Fruit fly (Drosophila melanogaster) whole organism, embryonic: Measurements from ENCODE around the gene CG42397.

Experiments
- Atf6 ChIP-seq: fragments of 200-800 bp; sonication (Bioruptor generic); IDR thresholded peaks from 2 replicates; pipeline ENCODE4 v1.3.6; 2022; ENCODE audit warnings: missing biosample characterization, missing genetic modification characterization
- CG10462 ChIP-seq: fragments of 200-800 bp; sonication (Bioruptor generic); optimal IDR thresholded peaks from 2 replicates; lab custom pipeline; 2016; ENCODE audit warnings: missing biosample characterization, missing genetic modification characterization
- CG12104 ChIP-seq: fragments of 200-800 bp; sonication (Bioruptor generic); optimal IDR thresholded peaks from 3 replicates; lab custom pipeline; 2016; ENCODE audit warnings: missing biosample characterization, missing genetic modification characterization
- CG12299 ChIP-seq: fragments of 200-800 bp; sonication (Bioruptor generic); optimal IDR thresholded peaks from 2 replicates; lab custom pipeline; 2018; ENCODE audit warnings: missing biosample characterization, mild to moderate bottlenecking, missing genetic modification characterization
- CG12942 ChIP-seq: fragments of 200-800 bp; sonication (Bioruptor generic); optimal IDR thresholded peaks from 3 replicates; lab custom pipeline; 2016; ENCODE audit warnings: missing biosample characterization, missing genetic modification characterization
- CG14050 ChIP-seq: fragments of 200-800 bp; sonication (Bioruptor generic); IDR thresholded peaks from 3 replicates; pipeline ENCODE4 v1.3.6; 2022; ENCODE audit warnings: missing biosample characterization, missing genetic modification characterization
- CG14441 ChIP-seq: fragments of 200-800 bp; sonication (Bioruptor generic); IDR thresholded peaks from 2 replicates; pipeline ENCODE4 v1.3.6; 2022; ENCODE audit warnings: missing biosample characterization, missing genetic modification characterization
- CG15479 ChIP-seq: fragments of 200-800 bp; sonication (Bioruptor generic); optimal IDR thresholded peaks from 3 replicates; lab custom pipeline; 2019; ENCODE audit warnings: missing biosample characterization, mild to moderate bottlenecking, missing genetic modification characterization, moderate library complexity
- CG16813 ChIP-seq: fragments of 200-800 bp; sonication (Bioruptor generic); IDR thresholded peaks from 3 replicates; pipeline ENCODE4 v1.3.6; 2022; ENCODE audit warnings: missing biosample characterization, missing genetic modification characterization; ENCODE audit not compliant: partially characterized antibody
- CG2129 ChIP-seq: fragments of 200-800 bp; sonication (Bioruptor generic); IDR thresholded peaks from 2 replicates; pipeline ENCODE4 v1.3.6; 2022; ENCODE audit warnings: missing biosample characterization, missing genetic modification characterization; ENCODE audit not compliant: partially characterized antibody
- CG2678 ChIP-seq: fragments of 200-800 bp; sonication (Bioruptor generic); optimal IDR thresholded peaks from 3 replicates; lab custom pipeline; 2019; ENCODE audit warnings: missing biosample characterization, mild to moderate bottlenecking, missing genetic modification characterization, moderate library complexity
- CG3065 ChIP-seq: fragments of 200-800 bp; sonication (Bioruptor generic); optimal IDR thresholded peaks from 2 replicates; lab custom pipeline; 2016; ENCODE audit warnings: missing biosample characterization, missing genetic modification characterization
- CG6175 ChIP-seq: fragments of 200-800 bp; sonication (Bioruptor generic); IDR thresholded peaks from 3 replicates; pipeline ENCODE4 v1.3.6; 2022; ENCODE audit warnings: missing biosample characterization, missing genetic modification characterization
- CG6765 ChIP-seq: fragments of 200-800 bp; sonication (Bioruptor generic); optimal IDR thresholded peaks from 3 replicates; lab custom pipeline; 2017; ENCODE audit warnings: missing biosample characterization, mild to moderate bottlenecking, missing genetic modification characterization
- CG7963 ChIP-seq: fragments of 200-800 bp; sonication (Bioruptor generic); IDR thresholded peaks from 3 replicates; pipeline ENCODE4 v1.3.6; 2022; ENCODE audit warnings: missing biosample characterization, missing genetic modification characterization; ENCODE audit not compliant: partially characterized antibody
- CG9215 ChIP-seq: fragments of 200-800 bp; sonication (Bioruptor generic); IDR thresholded peaks from 2 replicates; pipeline ENCODE4 v1.3.6; 2022; ENCODE audit warnings: missing biosample characterization, missing genetic modification characterization
- CG9609 ChIP-seq: fragments of 200-800 bp; sonication (Bioruptor generic); optimal IDR thresholded peaks from 3 replicates; lab custom pipeline; 2016; ENCODE audit warnings: missing biosample characterization, missing genetic modification characterization
- CG9797 ChIP-seq: fragments of 200-800 bp; sonication (Bioruptor generic); optimal IDR thresholded peaks from 3 replicates; lab custom pipeline; 2018; ENCODE audit warnings: missing biosample characterization, mild to moderate bottlenecking, missing genetic modification characterization
- CG9876 ChIP-seq: fragments of 200-800 bp; sonication (Bioruptor generic); optimal IDR thresholded peaks from 2 replicates; lab custom pipeline; 2016; ENCODE audit warnings: missing biosample characterization, missing genetic modification characterization
- Chrac-16 ChIP-seq: fragments of 200-800 bp; sonication (Bioruptor generic); optimal IDR thresholded peaks from 3 replicates; lab custom pipeline; 2016; ENCODE audit warnings: missing biosample characterization, missing genetic modification characterization
- Dad ChIP-seq: fragments of 200-800 bp; sonication (Bioruptor generic); optimal IDR thresholded peaks from 3 replicates; lab custom pipeline; 2016; ENCODE audit warnings: missing biosample characterization, missing genetic modification characterization
- Elba2 ChIP-seq: fragments of 200-800 bp; sonication (Bioruptor generic); optimal IDR thresholded peaks from 3 replicates; lab custom pipeline; 2016; ENCODE audit warnings: missing biosample characterization, missing genetic modification characterization
- Ets65A ChIP-seq: fragments of 200-800 bp; sonication (Bioruptor generic); peaks from one replicate; lab custom pipeline; 2016; ENCODE audit warnings: missing biosample characterization, missing genetic modification characterization
- HLH54F ChIP-seq: fragments of 200-800 bp; sonication (Bioruptor generic); optimal IDR thresholded peaks from 3 replicates; lab custom pipeline; 2016; ENCODE audit warnings: missing biosample characterization, missing genetic modification characterization
- Lpt ChIP-seq: fragments of >200 bp; optimal IDR thresholded peaks from 2 replicates; lab custom pipeline; 2018; ENCODE audit warnings: missing biosample characterization, missing genetic modification characterization
- NC2β ChIP-seq: fragments of 200-800 bp; sonication (Bioruptor generic); optimal IDR thresholded peaks from 2 replicates; lab custom pipeline; 2016; ENCODE audit warnings: missing biosample characterization, missing genetic modification characterization
- Taf1 ChIP-seq: fragments of 200-800 bp; sonication (Bioruptor generic); IDR thresholded peaks from 2 replicates; pipeline ENCODE4 v1.3.6; 2022; ENCODE audit warnings: missing biosample characterization, missing genetic modification characterization
- Xrp1 ChIP-seq: fragments of 200-800 bp; sonication (Bioruptor generic); IDR thresholded peaks from 2 replicates; pipeline ENCODE4 v1.3.6; 2022; ENCODE audit warnings: missing biosample characterization, missing genetic modification characterization
- abd-A ChIP-seq: fragments of 200-800 bp; sonication (Bioruptor generic); optimal IDR thresholded peaks from 3 replicates; lab custom pipeline; 2019; ENCODE audit warnings: missing biosample characterization, mild to moderate bottlenecking, missing genetic modification characterization, moderate library complexity
- ato ChIP-seq: fragments of 200-800 bp; sonication (Bioruptor generic); IDR thresholded peaks from 2 replicates; pipeline ENCODE4 v1.3.6; 2022; ENCODE audit warnings: missing biosample characterization, missing genetic modification characterization; ENCODE audit not compliant: partially characterized antibody
- br ChIP-seq: fragments of >200 bp; optimal IDR thresholded peaks from 2 replicates; lab custom pipeline; 2017
- btn ChIP-seq: fragments of 200-800 bp; sonication (Bioruptor generic); optimal IDR thresholded peaks from 2 replicates; lab custom pipeline; 2016; ENCODE audit warnings: missing biosample characterization, missing genetic modification characterization
- disco-r ChIP-seq: fragments of 200-800 bp; sonication (Bioruptor generic); optimal IDR thresholded peaks from 2 replicates; lab custom pipeline; 2016; ENCODE audit warnings: missing biosample characterization, missing genetic modification characterization
- dpn ChIP-seq, 2 experiments: fragments of 200-800 bp; sonication (Bioruptor generic); optimal IDR thresholded peaks; 3 replicates each; lab custom pipeline; 2016; ENCODE audit warnings: missing biosample characterization in 2 of 2, missing genetic modification characterization in 2 of 2
- inv ChIP-seq: fragments of 200-800 bp; sonication (Bioruptor generic); IDR thresholded peaks from 2 replicates; pipeline ENCODE4 v1.3.6; 2022; ENCODE audit warnings: missing biosample characterization, missing genetic modification characterization; ENCODE audit not compliant: partially characterized antibody
- knrl ChIP-seq: fragments of 200-800 bp; sonication (Bioruptor generic); IDR thresholded peaks from 3 replicates; pipeline ENCODE4 v1.3.6; 2022; ENCODE audit warnings: missing biosample characterization, missing genetic modification characterization; ENCODE audit not compliant: partially characterized antibody
- nau ChIP-seq: fragments of 200-800 bp; sonication (Bioruptor generic); optimal IDR thresholded peaks from 3 replicates; lab custom pipeline; 2017; ENCODE audit warnings: missing biosample characterization, mild to moderate bottlenecking, missing genetic modification characterization, missing genetic modification reagents
- salm ChIP-seq: fragments of 200-800 bp; sonication (Bioruptor generic); optimal IDR thresholded peaks from 2 replicates; lab custom pipeline; 2018; ENCODE audit warnings: missing biosample characterization, mild to moderate bottlenecking, missing genetic modification characterization
- sd ChIP-seq: fragments of 200-800 bp; sonication (Bioruptor generic); optimal IDR thresholded peaks from 3 replicates; lab custom pipeline; 2018; ENCODE audit warnings: missing biosample characterization, mild to moderate bottlenecking, missing genetic modification characterization, moderate library complexity
- sob ChIP-seq: fragments of 200-800 bp; sonication (Bioruptor generic); IDR thresholded peaks from 2 replicates; pipeline ENCODE4 v1.3.6; 2022; ENCODE audit warnings: missing biosample characterization, missing genetic modification characterization
- usp ChIP-seq: fragments of >200 bp; optimal IDR thresholded peaks from 2 replicates; lab custom pipeline; 2017; ENCODE audit warnings: missing biosample characterization, missing genetic modification characterization
- vnd ChIP-seq: fragments of 200-800 bp; sonication (Bioruptor generic); IDR thresholded peaks from 3 replicates; pipeline ENCODE4 v1.3.6; 2022; ENCODE audit warnings: missing biosample characterization, missing genetic modification characterization; ENCODE audit not compliant: partially characterized antibody
- zen ChIP-seq: fragments of 200-800 bp; sonication (Bioruptor generic); optimal IDR thresholded peaks from 3 replicates; lab custom pipeline; 2018; ENCODE audit warnings: missing biosample characterization, mild to moderate bottlenecking, missing genetic modification characterization, moderate library complexity
- zen2 ChIP-seq: fragments of 200-800 bp; sonication (Bioruptor generic); IDR thresholded peaks from 3 replicates; pipeline ENCODE4 v1.3.6; 2022; ENCODE audit warnings: missing biosample characterization, missing genetic modification characterization; ENCODE audit not compliant: partially characterized antibody

Gene CG42397

DNA sequence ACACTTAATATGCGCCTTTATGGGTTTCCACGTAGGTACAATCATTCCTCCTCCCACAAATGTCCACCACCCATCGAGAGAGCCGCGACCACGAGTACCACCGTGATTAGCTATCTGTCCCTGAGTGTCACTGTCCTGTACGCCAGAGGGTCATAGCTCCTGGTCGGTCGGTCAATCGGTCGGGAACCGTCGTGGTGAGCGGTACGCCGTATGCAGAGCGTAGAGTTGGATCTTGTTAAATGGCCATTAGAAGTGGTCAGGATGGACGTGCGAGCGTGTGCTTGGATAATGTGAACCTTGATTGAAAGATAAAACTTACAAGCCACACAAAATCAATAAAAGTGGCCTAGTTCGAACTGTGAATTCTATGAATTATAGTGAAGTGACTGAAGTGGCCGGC is 11.0 kb upstream of the CG42397 start, which contains the start of gene CG6938:
Gene CG6938 (plus strand): TSS at position 301 of the 400 bp plus-strand sequence.
- TF ChIP-seq Ets65A (GFP tag; lab: Kevin White, UChicago), result peak; percentile 83
- TF ChIP-seq Taf1, result no peak
- TF ChIP-seq CG9215 (GFP tag; lab: Robert Waterston, UW), result no peak
- TF ChIP-seq CG2678, result no peak
- no peak for TF ChIP-seq nau (GFP tag; lab: Kevin White, UChicago)
- no peak for TF ChIP-seq br (lab: Kevin White, UChicago)
- no peak for TF ChIP-seq CG12104 (GFP tag; lab: Kevin White, UChicago)
- TF ChIP-seq inv (GFP tag; lab: Robert Waterston, UW), result no peak

DNA sequence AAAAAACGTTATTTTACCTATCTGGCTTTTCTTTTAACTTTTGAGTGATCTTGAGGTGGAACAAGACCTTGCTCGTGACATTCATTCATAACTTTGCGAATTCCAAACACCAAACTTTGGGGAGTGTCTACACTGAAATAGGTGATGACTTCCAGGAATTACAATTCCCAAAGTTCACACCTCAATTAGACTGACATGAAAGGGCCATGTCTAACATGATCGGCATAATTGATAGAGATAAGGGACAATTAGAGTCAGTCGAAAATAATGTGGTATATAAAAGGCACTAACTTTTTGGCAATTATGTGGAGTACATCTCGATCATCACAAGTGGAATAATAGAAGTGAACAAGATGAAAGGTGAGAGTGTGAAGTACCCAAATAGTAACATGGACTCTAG is 2.2 kb upstream of the CG42397 start, which contains the start of gene CG43896:
Gene CG43896 (plus strand): TSS at position 301 of the 400 bp plus-strand sequence.
- TF ChIP-seq CG3065 (no peak), CG7963 (GFP tag; lab: Robert Waterston, UW) (no peak), usp (GFP tag; lab: Kevin White, UChicago) (no peak), CG14050 (GFP tag; lab: Robert Waterston, UW) (no peak), Atf6 (GFP tag; lab: Robert Waterston, UW) (no peak), Elba2 (GFP tag; lab: Kevin White, UChicago) (no peak), sd (no peak), CG15479 (GFP tag; lab: Kevin White, UChicago) (no peak)
- TF ChIP-seq, all 482 proteins: peak for 0

DNA sequence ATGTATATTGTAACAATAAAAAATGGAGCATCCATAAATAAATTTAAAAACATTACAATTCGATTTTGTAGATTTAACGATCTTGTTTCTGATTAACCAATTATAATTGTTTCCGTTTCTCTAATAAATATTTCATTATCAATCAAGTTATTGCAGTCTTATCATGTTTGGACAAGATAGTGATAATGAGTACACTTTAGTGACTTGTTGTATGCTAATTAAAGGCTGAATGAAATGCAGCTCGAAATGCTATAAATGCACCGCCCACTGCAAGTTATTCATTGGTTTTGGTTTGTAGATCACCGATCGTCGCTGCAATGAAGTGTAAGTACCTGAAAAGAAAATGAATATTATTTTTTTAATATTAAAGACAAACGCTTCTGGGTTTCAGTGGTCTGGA is 1.0 kb upstream of the CG42397 start, which contains the start of gene CG14125:
Gene CG14125 (plus strand): TSS at position 301 of the 400 bp plus-strand sequence.
- no peak for TF ChIP-seq zen2
- no peak for TF ChIP-seq CG9876 (GFP tag; lab: Kevin White, UChicago)
- no peak for TF ChIP-seq NC2β (GFP tag; lab: Kevin White, UChicago)
- TF ChIP-seq Lpt (GFP tag; lab: Kevin White, UChicago), result no peak
- no peak for TF ChIP-seq CG9609 (GFP tag; lab: Kevin White, UChicago)
- no peak for TF ChIP-seq CG10462 (GFP tag; lab: Kevin White, UChicago)
- no peak for TF ChIP-seq knrl (GFP tag; lab: Robert Waterston, UW)
- no peak for TF ChIP-seq Chrac-16
- TF ChIP-seq sob, result no peak
- TF ChIP-seq CG12942 (GFP tag; lab: Kevin White, UChicago), result no peak
- TF ChIP-seq abd-A (tag; lab: Kevin White, UChicago), result no peak
- TF ChIP-seq CG14441 (GFP tag; lab: Robert Waterston, UW), result no peak
- no peak for TF ChIP-seq CG9797 (GFP tag; lab: Kevin White, UChicago)
- TF ChIP-seq CG2129 (GFP tag; lab: Robert Waterston, UW), result no peak
- TF ChIP-seq CG6765 (GFP tag; lab: Kevin White, UChicago), result no peak
- no peak for TF ChIP-seq btn (GFP tag; lab: Kevin White, UChicago)

- no peak for TF ChIP-seq Xrp1 (GFP tag; lab: Robert Waterston, UW)
- no peak for TF ChIP-seq CG12299 (tag; lab: Kevin White, UChicago)
- TF ChIP-seq CG6175, result no peak
- TF ChIP-seq ato, result no peak
- TF ChIP-seq CG2678, result no peak
- TF ChIP-seq salm (tag; lab: Kevin White, UChicago), result no peak
- no peak for TF ChIP-seq Ets65A (GFP tag; lab: Kevin White, UChicago)
- TF ChIP-seq Dad, result no peak
- no peak for TF ChIP-seq disco-r (GFP tag; lab: Kevin White, UChicago)
- TF ChIP-seq vnd (GFP tag; lab: Robert Waterston, UW), result no peak
- no peak for TF ChIP-seq HLH54F (GFP tag; lab: Kevin White, UChicago)
- no peak for TF ChIP-seq dpn (GFP tag; optimal IDR thresholded peaks at IDR 0.05; lab: Kevin White, UChicago)
- no peak for TF ChIP-seq zen (tag; lab: Kevin White, UChicago)
- TF ChIP-seq CG16813 (GFP tag; lab: Robert Waterston, UW), result no peak
These were observed 711 bp downstream of the CG42397 start, which contains the start of gene Muc68E for dm6 chr3L:11972879-11973278. Gene Muc68E, minus strand, starts transcription at chr3L:11972979.
